Worm (Caenorhabditis elegans) whole organism, L1 larva: Measurements from ENCODE around the gene fic-1.

ENCODE experiments used
- C34B4.2 ChIP-seq: sonication (generic microtip); optimal IDR thresholded peaks from 2 replicates; lab custom pipeline; 2017; ENCODE audit warnings: mild to moderate bottlenecking, missing genetic modification characterization, missing compliant biosample characterization
- F16B12.6 ChIP-seq: fragments of 150-350 bp; optimal IDR thresholded peaks from 2 replicates; lab custom pipeline; 2014; ENCODE audit warnings: missing biosample characterization, missing genetic modification characterization
- Y116A8C.19 ChIP-seq: sonication (generic microtip); optimal IDR thresholded peaks from 2 replicates; lab custom pipeline; 2016; ENCODE audit warnings: missing compliant biosample characterization, missing genetic modification characterization, borderline replicate concordance
- aly-2 ChIP-seq: fragments of 150-350 bp; optimal IDR thresholded peaks from 2 replicates; lab custom pipeline; 2014; ENCODE audit warnings: missing biosample characterization, missing genetic modification characterization
- ama-1 ChIP-seq: fragments of 150-350 bp; optimal IDR thresholded peaks from 2 replicates; lab custom pipeline; 2014
- blmp-1 ChIP-seq: fragments of 150-350 bp; optimal IDR thresholded peaks from 2 replicates; lab custom pipeline; 2014; ENCODE audit warnings: missing biosample characterization, missing genetic modification characterization
- ceh-8 ChIP-seq: fragments of 200-800 bp; sonication (Bioruptor generic); optimal IDR thresholded peaks from 2 replicates; lab custom pipeline; 2018; ENCODE audit warnings: mild to moderate bottlenecking, missing genetic modification characterization, moderate library complexity, missing compliant biosample characterization
- ceh-82 ChIP-seq, 3 experiments: fragments of 150-350 bp in 1 of 3; sonication (generic microtip) in 2 of 3; optimal IDR thresholded peaks; 2 replicates each; lab custom pipeline; 2014 to 2017; ENCODE audit warnings: missing biosample characterization in 3 of 3, missing genetic modification characterization in 3 of 3
- ceh-88 ChIP-seq: fragments of 200-800 bp; sonication (Bioruptor generic); IDR thresholded peaks from 2 replicates; pipeline ENCODE4 v1.3.6; 2022; ENCODE audit warnings: missing genetic modification characterization, missing compliant biosample characterization
- dsc-1 ChIP-seq: sonication (generic microtip); optimal IDR thresholded peaks from 2 replicates; lab custom pipeline; 2016; ENCODE audit warnings: mild to moderate bottlenecking, missing genetic modification characterization, missing compliant biosample characterization
- efl-1 ChIP-seq, 4 experiments: fragments of 150-350 bp; optimal IDR thresholded peaks in 3 of 4; peaks in 1 of 4; 1 replicate in 1 of 4; 2 replicates in 3 of 4; lab custom pipeline; 2014; ENCODE audit warnings: missing biosample characterization in 2 of 4, missing genetic modification characterization in 2 of 4, missing genetic modification reagents in 2 of 4
- efl-3 ChIP-seq: fragments of 200-800 bp; sonication (Bioruptor generic); optimal IDR thresholded peaks from 2 replicates; lab custom pipeline; 2018; ENCODE audit warnings: mild to moderate bottlenecking, missing genetic modification characterization, missing compliant biosample characterization
- egl-13 ChIP-seq: sonication (generic microtip); optimal IDR thresholded peaks from 2 replicates; lab custom pipeline; 2016; ENCODE audit warnings: missing genotype, missing genetic modification reagents, missing genetic modification characterization, missing compliant biosample characterization
- elt-2 ChIP-seq: sonication (generic microtip); optimal IDR thresholded peaks from 2 replicates; lab custom pipeline; 2016; ENCODE audit warnings: missing genetic modification characterization, mild to moderate bottlenecking, inconsistent platforms, missing compliant biosample characterization, missing genetic modification reagents
- elt-3 ChIP-seq, 6 experiments: fragments of 150-350 bp in 1 of 6; sonication (generic microtip); optimal IDR thresholded peaks; 2 replicates each; lab custom pipeline; 2017 to 2018; ENCODE audit warnings: missing biosample characterization in 6 of 6, missing genetic modification characterization in 6 of 6, inconsistent platforms in 1 of 6
- irx-1 ChIP-seq: sonication (generic microtip); optimal IDR thresholded peaks from 2 replicates; lab custom pipeline; 2016; ENCODE audit warnings: missing genetic modification characterization, missing compliant biosample characterization
- jun-1 ChIP-seq: fragments of 150-350 bp; optimal IDR thresholded peaks from 2 replicates; lab custom pipeline; 2014; ENCODE audit warnings: missing biosample characterization, missing genetic modification reagents, missing genetic modification characterization
- lin-13 ChIP-seq: fragments of 150-350 bp; optimal IDR thresholded peaks from 2 replicates; lab custom pipeline; 2014; ENCODE audit warnings: missing biosample characterization, missing genetic modification reagents, missing genetic modification characterization
- lin-14 ChIP-seq: fragments of 200-800 bp; sonication (Bioruptor generic); optimal IDR thresholded peaks from 2 replicates; lab custom pipeline; 2018; ENCODE audit warnings: mild to moderate bottlenecking, missing genetic modification characterization, moderate library complexity, missing compliant biosample characterization
- lin-35 ChIP-seq, 2 experiments: fragments of 150-350 bp; optimal IDR thresholded peaks; 2 replicates each; lab custom pipeline; 2014; ENCODE audit warnings: missing biosample characterization in 2 of 2, missing genetic modification characterization in 2 of 2, missing genetic modification reagents in 2 of 2
- lin-39 ChIP-seq: fragments of 150-350 bp; optimal IDR thresholded peaks from 2 replicates; lab custom pipeline; 2014; ENCODE audit warnings: missing biosample characterization, missing genetic modification reagents, missing genetic modification characterization
- lir-3 ChIP-seq: sonication (generic microtip); optimal IDR thresholded peaks from 2 replicates; lab custom pipeline; 2016; ENCODE audit warnings: mild to moderate bottlenecking, missing genetic modification characterization, moderate library complexity, missing compliant biosample characterization; ENCODE audit not compliant: poor library complexity
- lsy-2 ChIP-seq, 2 experiments: fragments of 150-350 bp; optimal IDR thresholded peaks; 2 replicates each; lab custom pipeline; 2014; ENCODE audit warnings: missing biosample characterization in 2 of 2, missing genetic modification characterization in 2 of 2
- mab-9 ChIP-seq: fragments of 200-800 bp; sonication (Bioruptor generic); IDR thresholded peaks from 2 replicates; pipeline ENCODE4 v1.3.6; 2022; ENCODE audit warnings: missing genetic modification reagents, missing genetic modification characterization, missing compliant biosample characterization
- nhr-11 ChIP-seq: fragments of 150-350 bp; optimal IDR thresholded peaks from 2 replicates; lab custom pipeline; 2014; ENCODE audit warnings: missing biosample characterization, missing genetic modification characterization
- nhr-19 ChIP-seq: fragments of 200-800 bp; sonication (Bioruptor generic); conservative IDR thresholded peaks from 2 replicates; pipeline ENCODE4 v1.3.6; 2022; ENCODE audit warnings: missing genetic modification characterization, missing compliant biosample characterization
- nhr-237 ChIP-seq: fragments of 150-350 bp; optimal IDR thresholded peaks from 2 replicates; lab custom pipeline; 2014; ENCODE audit warnings: missing biosample characterization, missing genetic modification characterization
- nhr-47 ChIP-seq: sonication (generic microtip); optimal IDR thresholded peaks from 2 replicates; lab custom pipeline; 2016; ENCODE audit warnings: mild to moderate bottlenecking, missing genetic modification characterization, moderate library complexity, missing compliant biosample characterization
- nhr-71 ChIP-seq: sonication (generic microtip); optimal IDR thresholded peaks from 2 replicates; lab custom pipeline; 2016; ENCODE audit warnings: mild to moderate bottlenecking, missing genetic modification characterization, moderate library complexity, missing compliant biosample characterization
- nhr-76 ChIP-seq: sonication (generic microtip); optimal IDR thresholded peaks from 2 replicates; lab custom pipeline; 2017; ENCODE audit warnings: missing biosample characterization, missing genetic modification characterization
- nhr-77 ChIP-seq: fragments of 150-350 bp; optimal IDR thresholded peaks from 2 replicates; lab custom pipeline; 2014; ENCODE audit warnings: missing biosample characterization, missing genetic modification characterization
- nhr-84 ChIP-seq: sonication (generic microtip); optimal IDR thresholded peaks from 2 replicates; lab custom pipeline; 2017; ENCODE audit warnings: missing biosample characterization, missing genetic modification characterization
- nhr-85 ChIP-seq: sonication (generic microtip); peaks from one replicate; lab custom pipeline; 2016; ENCODE audit warnings: missing genetic modification characterization, inconsistent platforms, missing compliant biosample characterization
- nhr-90 ChIP-seq: sonication (generic microtip); optimal IDR thresholded peaks from 2 replicates; lab custom pipeline; 2016; ENCODE audit warnings: mild to moderate bottlenecking, missing genetic modification characterization, missing compliant biosample characterization; ENCODE audit not compliant: poor library complexity
- pag-3 ChIP-seq: sonication (generic microtip); optimal IDR thresholded peaks from 2 replicates; lab custom pipeline; 2017; ENCODE audit warnings: missing genetic modification characterization, mild to moderate bottlenecking, missing compliant biosample characterization, antibody characterized with exemption, borderline replicate concordance; ENCODE audit not compliant: insufficient read depth
- pax-3 ChIP-seq: fragments of 200-800 bp; sonication (Bioruptor generic); optimal IDR thresholded peaks from 2 replicates; lab custom pipeline; 2018; ENCODE audit warnings: mild to moderate bottlenecking, missing genetic modification characterization, moderate library complexity, missing compliant biosample characterization
- pqm-1 ChIP-seq: sonication (generic microtip); optimal IDR thresholded peaks from 3 replicates; lab custom pipeline; 2017; ENCODE audit warnings: missing biosample characterization, missing genetic modification characterization
- rnt-1 ChIP-seq: sonication (generic microtip); optimal IDR thresholded peaks from 2 replicates; lab custom pipeline; 2016; ENCODE audit warnings: mild to moderate bottlenecking, missing genetic modification characterization, moderate library complexity, missing compliant biosample characterization
- sptf-1 ChIP-seq: fragments of 150-350 bp; optimal IDR thresholded peaks from 2 replicates; lab custom pipeline; 2014; ENCODE audit warnings: missing biosample characterization, missing genetic modification characterization
- sup-37 ChIP-seq: fragments of 200-800 bp; sonication (Bioruptor generic); optimal IDR thresholded peaks from 2 replicates; lab custom pipeline; 2018; ENCODE audit warnings: mild to moderate bottlenecking, missing genetic modification characterization, missing compliant biosample characterization
- swsn-7 ChIP-seq: sonication (generic microtip); optimal IDR thresholded peaks from 2 replicates; lab custom pipeline; 2016; ENCODE audit warnings: missing genetic modification characterization, missing compliant biosample characterization
- vab-15 ChIP-seq: sonication (generic microtip); optimal IDR thresholded peaks from 2 replicates; lab custom pipeline; 2017; ENCODE audit warnings: missing genotype, mild to moderate bottlenecking, missing genetic modification characterization, missing compliant biosample characterization
- zip-4 ChIP-seq: fragments of 200-800 bp; sonication (Bioruptor generic); optimal IDR thresholded peaks from 2 replicates; lab custom pipeline; 2018; ENCODE audit warnings: mild to moderate bottlenecking, missing genetic modification characterization, moderate library complexity, missing compliant biosample characterization

The fic-1 gene

DNA sequence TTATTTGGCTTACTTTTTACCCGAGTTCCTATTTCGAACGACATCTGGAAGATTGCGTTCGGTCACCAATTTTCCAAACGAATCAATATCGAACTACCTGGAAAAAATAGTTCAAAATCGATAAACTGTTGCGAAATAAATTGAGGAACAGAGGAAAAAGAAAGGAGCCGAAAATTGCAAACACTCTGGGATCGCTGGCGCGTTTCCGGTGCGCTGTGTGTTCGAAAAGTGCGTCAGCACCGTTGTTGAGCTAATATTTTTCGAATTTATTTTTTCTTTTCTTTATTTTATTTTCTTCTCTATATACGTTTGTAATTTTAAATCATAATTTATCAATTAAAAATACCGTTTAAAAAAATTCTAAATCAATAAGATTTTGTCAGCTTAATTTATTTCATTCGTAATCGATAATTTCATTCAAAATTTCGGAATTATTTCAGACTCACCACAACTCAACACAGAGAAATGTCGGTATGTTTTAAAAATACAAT is 4.1 kb upstream of the fic-1 start, which contains the start of the genes dnc-1 and lsm-7 (continued):
- TF ChIP-seq lin-13 (GFP tag; lab: Kevin White, UChicago) (peak; percentile 68), dsc-1 (tag; lab: Kevin White, UChicago) (peak; percentile 48), lir-3 (tag; lab: Kevin White, UChicago) (no peak)

DNA sequence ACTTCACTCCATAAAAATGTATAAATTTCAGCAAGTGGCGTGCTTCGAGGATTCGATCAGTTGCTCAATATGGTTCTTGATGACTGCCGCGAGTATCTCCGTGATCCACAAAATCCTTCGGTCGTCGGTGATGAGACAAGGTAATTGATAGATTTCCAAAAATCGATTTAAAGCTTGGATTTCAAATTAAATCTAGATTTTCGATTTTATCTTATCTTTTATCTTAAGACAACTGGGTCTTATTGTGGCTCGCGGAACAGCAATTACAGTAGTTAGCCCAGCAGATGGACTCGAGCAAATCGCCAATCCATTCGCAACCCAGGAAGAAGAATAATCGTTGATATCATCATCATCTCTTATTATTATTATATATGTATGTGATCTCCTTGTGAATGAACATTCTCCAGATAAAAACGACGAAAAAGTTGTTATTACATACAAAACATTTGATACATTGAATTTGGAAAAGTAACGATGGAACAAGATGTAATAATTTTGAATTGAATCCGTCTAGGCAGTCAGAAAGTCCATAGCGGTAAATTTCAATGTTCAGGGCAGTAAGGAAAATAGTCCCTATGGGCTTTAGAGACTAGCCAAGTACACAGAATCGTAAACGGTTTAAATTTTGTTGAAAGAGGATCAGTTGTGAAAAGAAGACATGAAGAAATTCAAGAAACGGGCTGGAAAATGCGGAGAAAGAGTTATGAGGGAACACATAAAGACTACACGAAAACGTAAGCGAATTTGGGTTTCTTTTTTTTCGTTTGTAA is 3.3 kb upstream of the fic-1 start:
- TF ChIP-seq nhr-71 (tag; lab: Kevin White, UChicago): peak; percentile 57
- TF ChIP-seq nhr-77 (tag; lab: Kevin White, UChicago): no peak
- TF ChIP-seq nhr-47 (tag; lab: Kevin White, UChicago): peak; percentile 34
- no peak for TF ChIP-seq nhr-76
- TF ChIP-seq nhr-11 (tag; lab: Kevin White, UChicago): no peak
- TF ChIP-seq blmp-1 (tag; lab: Kevin White, UChicago): no peak
- no peak for TF ChIP-seq pag-3 (tag; lab: Kevin White, UChicago)
- peak; percentile 21; the same call in 1 of the 2 replicates for TF ChIP-seq nhr-19 (GFP tag; lab: Robert Waterston, UW)
- peak; percentile 57 for TF ChIP-seq nhr-85
- TF ChIP-seq lin-14 (GFP tag; lab: Kevin White, UChicago): peak; percentile 14
- TF ChIP-seq ama-1 (lab: Kevin White, UChicago): peak; percentile 84
- no peak for TF ChIP-seq lin-13 (GFP tag; lab: Kevin White, UChicago)
- peak; percentile 16 for TF ChIP-seq zip-4
- no peak for TF ChIP-seq pqm-1 (tag; lab: Kevin White, UChicago)
- peak; percentile 44; the same call in 1 of the 2 replicates for TF ChIP-seq ceh-88 (GFP tag; lab: Robert Waterston, UW)
- TF ChIP-seq swsn-7 (tag; lab: Kevin White, UChicago): peak; percentile 1
- peak; percentile 8 for TF ChIP-seq rnt-1 (tag; lab: Kevin White, UChicago)
- no peak for TF ChIP-seq elt-3 (tag; optimal IDR thresholded peaks at IDR 0.05; lab: Kevin White, UChicago)
- no peak for TF ChIP-seq egl-13 (tag; lab: Kevin White, UChicago)
- TF ChIP-seq F16B12.6 (tag; lab: Kevin White, UChicago): no peak
- TF ChIP-seq elt-2 (tag; lab: Kevin White, UChicago): peak; percentile 31
- TF ChIP-seq efl-1 (optimal IDR thresholded peaks at IDR 0.05; lab: Kevin White, UChicago): no peak
- peak in 1 of 2 experiments; percentile 80 for TF ChIP-seq efl-1 (GFP tag; optimal IDR thresholded peaks at IDR 0.05 in 1 of 2; lab: Kevin White, UChicago)
- peak in 1 of 2 experiments; percentile 15 for TF ChIP-seq lsy-2 (tag; optimal IDR thresholded peaks at IDR 0.05; lab: Kevin White, UChicago)
- TF ChIP-seq irx-1: peak; percentile 22
- peak; percentile 39 for TF ChIP-seq nhr-90 (tag; lab: Kevin White, UChicago)
- no peak for TF ChIP-seq lin-35 (GFP tag; optimal IDR thresholded peaks at IDR 0.05; lab: Kevin White, UChicago)
- TF ChIP-seq aly-2 (tag; lab: Kevin White, UChicago): no peak
- no peak for TF ChIP-seq mab-9 (GFP tag; lab: Robert Waterston, UW)
- TF ChIP-seq sup-37: no peak

DNA sequence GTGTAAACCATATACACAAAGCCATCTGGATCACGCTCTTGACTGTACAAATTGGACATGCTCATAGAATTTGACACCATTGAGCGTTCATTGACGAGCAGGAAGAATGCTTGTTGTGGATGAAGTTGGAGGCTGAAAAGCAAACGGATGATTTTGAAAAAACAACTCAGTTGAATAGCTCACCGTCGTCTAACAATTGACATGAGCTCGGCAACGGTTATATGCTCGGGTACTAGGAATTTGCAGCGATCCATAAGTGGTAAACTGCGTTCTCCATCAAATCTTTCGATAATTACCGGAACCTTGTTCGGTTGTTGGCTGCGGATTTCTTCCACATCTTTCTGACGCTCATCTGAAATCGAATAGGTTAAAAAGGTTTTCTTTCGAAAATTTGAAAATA is 2.5 kb upstream of the fic-1 start:
- no peak for TF ChIP-seq nhr-11 (tag; lab: Kevin White, UChicago)
- TF ChIP-seq nhr-237 (tag; lab: Kevin White, UChicago): no peak
- TF ChIP-seq nhr-84 (tag; lab: Kevin White, UChicago): no peak
- no peak for TF ChIP-seq ama-1 (lab: Kevin White, UChicago)
- TF ChIP-seq elt-3 (tag; optimal IDR thresholded peaks at IDR 0.05; lab: Kevin White, UChicago): no peak
- TF ChIP-seq nhr-85: no peak
- no peak for TF ChIP-seq Y116A8C.19
- TF ChIP-seq sptf-1 (tag; lab: Kevin White, UChicago): no peak
- no peak for TF ChIP-seq jun-1 (tag; lab: Kevin White, UChicago)
- no peak for TF ChIP-seq C34B4.2
- TF ChIP-seq ceh-8 (GFP tag; lab: Kevin White, UChicago): no peak
- no peak for TF ChIP-seq efl-3 (GFP tag; lab: Kevin White, UChicago)
- TF ChIP-seq pax-3 (tag; lab: Kevin White, UChicago): no peak
- TF ChIP-seq pag-3 (tag; lab: Kevin White, UChicago): no peak
- no peak for TF ChIP-seq vab-15
- TF ChIP-seq lin-39 (tag; lab: Kevin White, UChicago): no peak
- no peak for TF ChIP-seq mab-9 (GFP tag; lab: Robert Waterston, UW)
- no peak for TF ChIP-seq ceh-82 (tag; optimal IDR thresholded peaks at IDR 0.05; lab: Kevin White, UChicago)
